Worm (Caenorhabditis elegans): Measurements from ENCODE around the gene C11H1.9.

The C11H1.9 gene

ce11 chrX:14340381-14340780 lies 20.2 kb upstream of the C11H1.9 start, which contains the start of gene sel-7:
sel-7 (minus strand) TSS chrX:14340481.
- no peak for TF ChIP-seq attf-3 (GFP tag; conservative IDR thresholded peaks at IDR 0.05)
- no peak for TF ChIP-seq mcd-1 (GFP tag; IDR thresholded peaks at IDR 0.05)
- no peak for TF ChIP-seq nhr-90 (tag; optimal IDR thresholded peaks at IDR 0.05)
- TF ChIP-seq ztf-25 (GFP tag; IDR thresholded peaks at IDR 0.05) = no peak
- no peak for TF ChIP-seq F39B2.1 (GFP tag; IDR thresholded peaks at IDR 0.05)
- no peak for TF ChIP-seq madf-3 (GFP tag; IDR thresholded peaks at IDR 0.05)
- TF ChIP-seq unc-130 (GFP tag; optimal IDR thresholded peaks at IDR 0.05) = no peak
- TF ChIP-seq athp-1 (tag; optimal IDR thresholded peaks at IDR 0.05) = no peak
- no peak for TF ChIP-seq ZK185.1 (tag; optimal IDR thresholded peaks at IDR 0.05; ENCODE audit: poor library complexity, severe bottlenecking)
- no peak for TF ChIP-seq lin-35 (GFP tag; optimal IDR thresholded peaks at IDR 0.05)
- no peak for TF ChIP-seq rec-8 (tag; optimal IDR thresholded peaks at IDR 0.05)
- no peak for TF ChIP-seq madf-8 (GFP tag; conservative IDR thresholded peaks at IDR 0.05)

DNA sequence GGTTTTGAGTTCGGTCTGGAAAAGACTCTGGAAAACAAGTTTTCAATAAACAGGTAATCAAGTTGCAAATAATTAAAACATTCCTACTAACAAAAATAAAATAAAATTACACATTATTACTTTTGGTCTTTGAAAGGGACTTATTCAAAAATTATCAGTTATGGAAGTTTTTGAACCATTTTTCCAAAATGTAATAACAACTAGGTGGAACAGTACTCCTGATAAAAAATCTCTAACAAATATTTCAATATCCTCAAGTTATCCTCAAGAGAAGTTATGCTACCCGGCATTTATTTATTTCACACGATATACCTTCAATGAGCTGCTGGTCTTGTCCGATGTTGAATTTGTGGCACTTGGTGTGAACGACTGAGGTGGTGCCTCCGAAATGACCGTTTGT lies 19.5 kb upstream of the C11H1.9 start:
- TF ChIP-seq aptf-2 (GFP tag; conservative IDR thresholded peaks at IDR 0.05) = no peak
- no peak for TF ChIP-seq cebp-2 (GFP tag; IDR thresholded peaks at IDR 0.05)
- TF ChIP-seq nhr-27 (tag; optimal IDR thresholded peaks at IDR 0.05) = no peak
- no peak for TF ChIP-seq atf-7 (tag; optimal IDR thresholded peaks at IDR 0.05)
- TF ChIP-seq Y53G8AR.9 (GFP tag; conservative IDR thresholded peaks at IDR 0.05) = no peak
- TF ChIP-seq T07F8.4 (tag; optimal IDR thresholded peaks at IDR 0.05) = no peak
- TF ChIP-seq hlh-12 (tag; optimal IDR thresholded peaks at IDR 0.05) = no peak
- TF ChIP-seq egrh-3 (GFP tag; IDR thresholded peaks at IDR 0.05) = no peak
- no peak for TF ChIP-seq B0019.2 (GFP tag; conservative IDR thresholded peaks at IDR 0.05)
- TF ChIP-seq pha-4 (tag; optimal IDR thresholded peaks at IDR 0.05) = no peak
- TF ChIP-seq ekl-4 (GFP tag; IDR thresholded peaks at IDR 0.05) = no peak
- TF ChIP-seq mxl-1 (tag; optimal IDR thresholded peaks at IDR 0.05) = no peak
- TF ChIP-seq lin-35 (GFP tag; optimal IDR thresholded peaks at IDR 0.05) = no peak
- TF ChIP-seq unc-62 (GFP tag; optimal IDR thresholded peaks at IDR 0.05) = no peak

DNA sequence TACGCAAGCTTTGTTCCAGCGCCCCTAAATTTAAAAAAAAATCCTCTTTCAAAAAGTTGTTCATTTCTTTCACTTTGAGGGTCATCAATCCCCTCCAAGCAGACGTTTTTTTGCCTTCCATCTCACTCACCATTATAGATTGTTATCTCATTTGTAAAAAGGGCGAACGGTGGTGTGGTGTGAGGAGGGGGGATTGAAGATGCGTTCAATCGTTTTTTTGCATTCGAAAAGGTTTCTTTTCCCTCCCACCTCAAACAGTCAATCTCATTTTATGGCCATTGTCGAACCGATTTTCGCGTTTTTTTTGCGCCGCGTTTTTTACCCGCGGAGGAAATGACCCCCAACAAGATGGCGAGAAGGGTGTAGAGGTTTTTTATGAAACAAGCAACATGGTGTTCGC lies 18.7 kb upstream of the C11H1.9 start:
- TF ChIP-seq rpc-1 (optimal IDR thresholded peaks at IDR 0.05) (no peak), rpc-1 (tag; optimal IDR thresholded peaks at IDR 0.05) (no peak), ZK185.1 (tag; optimal IDR thresholded peaks at IDR 0.05; ENCODE audit: poor library complexity, severe bottlenecking) (no peak), ztf-28 (GFP tag; IDR thresholded peaks at IDR 0.05) (no peak), F10E7.11 (tag; optimal IDR thresholded peaks at IDR 0.05) (no peak), cebp-1 (GFP tag; IDR thresholded peaks at IDR 0.05) (no peak), cebp-1 (tag; optimal IDR thresholded peaks at IDR 0.05) (no peak), nhr-27 (tag; optimal IDR thresholded peaks at IDR 0.05) (no peak), lin-26 (GFP tag; IDR thresholded peaks at IDR 0.05) (no peak), Y56A3A.18 (GFP tag; IDR thresholded peaks at IDR 0.05) (no peak), ztf-18 (tag; optimal IDR thresholded peaks at IDR 0.05) (no peak), F37B4.10 (GFP tag; IDR thresholded peaks at IDR 0.05) (no peak), akir-1 (GFP tag; optimal IDR thresholded peaks at IDR 0.05) (no peak), ceh-40 (GFP tag; IDR thresholded peaks at IDR 0.05) (no peak)

- TF ChIP-seq lin-54 (GFP tag; optimal IDR thresholded peaks at IDR 0.05) (no peak), repo-1 (tag; optimal IDR thresholded peaks at IDR 0.05) (no peak), egl-44 (GFP tag; IDR thresholded peaks at IDR 0.05) (no peak), unc-62 (GFP tag; optimal IDR thresholded peaks at IDR 0.05) (no peak), zfh-2 (GFP tag; conservative IDR thresholded peaks at IDR 0.05) (peak; percentile 68)
These were observed 15.4 kb upstream of the C11H1.9 start for ce11 chrX:14335621-14336020.
